Fruit fly (Drosophila melanogaster): ENCODE measurements around the gene CG43094.

DNA sequence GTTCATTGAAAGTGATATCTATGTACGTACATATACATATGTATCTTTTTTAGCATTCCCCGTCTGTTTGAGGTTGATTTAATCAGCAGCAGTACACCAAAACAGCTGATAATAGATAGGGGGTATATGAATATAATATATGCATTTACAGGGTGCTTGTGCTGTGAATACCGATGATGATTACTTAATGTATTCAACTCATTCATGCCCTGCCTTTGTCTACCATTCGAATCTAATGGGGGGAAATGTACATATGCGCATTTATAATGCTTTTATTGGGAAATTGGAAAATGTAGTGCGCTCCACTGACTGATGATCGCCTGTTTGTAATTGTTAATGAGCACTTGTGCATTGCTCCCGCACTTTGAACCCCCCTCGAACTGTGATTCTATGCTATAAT, 9.3 kb upstream of the CG43094 start:
- no peak for TF ChIP-seq CTCF (optimal IDR thresholded peaks at IDR 0.05)
- TF ChIP-seq CG8478 (optimal IDR thresholded peaks at IDR 0.05), result no peak
